Fruit fly (Drosophila melanogaster) whole organism, adult: ENCODE results near the gene CG43155.

Experiments used
- CG11617 ChIP-seq: fragments of 200-800 bp; sonication (Bioruptor generic); optimal IDR thresholded peaks from 2 replicates; lab custom pipeline; 2017; ENCODE audit warnings: mild to moderate bottlenecking, missing biosample characterization, missing genetic modification reagents, missing genetic modification characterization
- CG12768 ChIP-seq: fragments of 200-800 bp; sonication (Bioruptor generic); optimal IDR thresholded peaks from 2 replicates; lab custom pipeline; 2017; ENCODE audit warnings: missing biosample characterization, missing genetic modification characterization, mild to moderate bottlenecking, moderate library complexity, missing genetic modification reagents
- CG14711 ChIP-seq: fragments of 200-800 bp; sonication (Bioruptor generic); optimal IDR thresholded peaks from 2 replicates; lab custom pipeline; 2018; ENCODE audit warnings: missing biosample characterization, mild to moderate bottlenecking, missing genetic modification characterization, moderate library complexity
- CG1620 ChIP-seq: fragments of 200-800 bp; sonication (Bioruptor generic); optimal IDR thresholded peaks from 2 replicates; lab custom pipeline; 2016; ENCODE audit warnings: missing biosample characterization, missing genetic modification characterization
- CG33017 ChIP-seq: fragments of 200-800 bp; sonication (Bioruptor generic); optimal IDR thresholded peaks from 2 replicates; lab custom pipeline; 2018; ENCODE audit warnings: missing biosample characterization, mild to moderate bottlenecking, missing genetic modification characterization, moderate library complexity
- CG5204 ChIP-seq: fragments of 200-800 bp; sonication (Bioruptor generic); optimal IDR thresholded peaks from 2 replicates; lab custom pipeline; 2016; ENCODE audit warnings: missing biosample characterization, missing genetic modification characterization
- CG7045 ChIP-seq: fragments of 200-800 bp; sonication (Bioruptor generic); optimal IDR thresholded peaks from 2 replicates; lab custom pipeline; 2017; ENCODE audit warnings: missing biosample characterization, mild to moderate bottlenecking, missing genetic modification characterization
- CG7101 ChIP-seq: fragments of 200-800 bp; sonication (Bioruptor generic); optimal IDR thresholded peaks from 2 replicates; lab custom pipeline; 2018; ENCODE audit warnings: missing biosample characterization, mild to moderate bottlenecking, missing genetic modification characterization, moderate library complexity
- Clk ChIP-seq: fragments of 200-800 bp; sonication (Bioruptor generic); optimal IDR thresholded peaks from 2 replicates; lab custom pipeline; 2017; ENCODE audit warnings: missing biosample characterization, missing genetic modification characterization
- Crg-1 ChIP-seq: fragments of 200-800 bp; sonication (Bioruptor generic); optimal IDR thresholded peaks from 2 replicates; lab custom pipeline; 2016; ENCODE audit warnings: missing biosample characterization, missing genetic modification characterization
- Hr96 ChIP-seq: fragments of 200-800 bp; sonication (Bioruptor generic); optimal IDR thresholded peaks from 2 replicates; lab custom pipeline; 2016; ENCODE audit warnings: missing biosample characterization, missing genetic modification characterization
- Mnt ChIP-seq: fragments of 200-800 bp; sonication (Bioruptor generic); optimal IDR thresholded peaks from 2 replicates; lab custom pipeline; 2016; ENCODE audit warnings: missing biosample characterization, mild to moderate bottlenecking, missing genetic modification characterization
- bab1 ChIP-seq: fragments of 200-800 bp; sonication (Bioruptor generic); optimal IDR thresholded peaks from 3 replicates; lab custom pipeline; 2019; ENCODE audit warnings: missing biosample characterization, mild to moderate bottlenecking, missing genetic modification characterization, moderate library complexity
- cic ChIP-seq: fragments of 200-800 bp; sonication (Bioruptor generic); optimal IDR thresholded peaks from 2 replicates; lab custom pipeline; 2017; ENCODE audit warnings: missing biosample characterization, mild to moderate bottlenecking, missing genetic modification characterization, moderate library complexity
- cnc ChIP-seq, 2 experiments: fragments of >200 bp; optimal IDR thresholded peaks; 2 replicates each; lab custom pipeline; 2017
- kay ChIP-seq: fragments of 200-800 bp; sonication (Bioruptor generic); peaks from one replicate; lab custom pipeline; 2016; ENCODE audit warnings: missing biosample characterization, missing genetic modification characterization, borderline replicate concordance
- ovo ChIP-seq: fragments of 200-800 bp; sonication (Bioruptor generic); optimal IDR thresholded peaks from 2 replicates; lab custom pipeline; 2016; ENCODE audit warnings: missing biosample characterization, missing genetic modification characterization
- pad ChIP-seq: fragments of 200-800 bp; sonication (Bioruptor generic); optimal IDR thresholded peaks from 3 replicates; lab custom pipeline; 2017; ENCODE audit warnings: missing biosample characterization, missing genetic modification characterization, mild to moderate bottlenecking, moderate library complexity, missing genetic modification reagents
- tj ChIP-seq: fragments of 200-800 bp; sonication (Bioruptor generic); optimal IDR thresholded peaks from 3 replicates; lab custom pipeline; 2017; ENCODE audit warnings: missing biosample characterization, mild to moderate bottlenecking, missing genetic modification characterization, moderate library complexity
- toe ChIP-seq: fragments of 200-800 bp; sonication (Bioruptor generic); optimal IDR thresholded peaks from 2 replicates; lab custom pipeline; 2016; ENCODE audit warnings: missing biosample characterization, missing genetic modification characterization

The CG43155 gene

dm6 chrX:11446792-11447405 lies 12.7 kb upstream of the CG43155 start:
- TF ChIP-seq pad (GFP tag; lab: Kevin White, UChicago) (peak; percentile 85), ovo (GFP tag; lab: Kevin White, UChicago) (peak; percentile 8), bab1 (GFP tag; lab: Kevin White, UChicago) (peak; percentile 93), cnc (optimal IDR thresholded peaks at IDR 0.05; lab: Kevin White, UChicago) (no peak), cic (GFP tag; lab: Kevin White, UChicago) (peak; percentile 98), CG14711 (peak; percentile 92), CG5204 (GFP tag; lab: Kevin White, UChicago) (peak; percentile 71), CG1620 (GFP tag; lab: Kevin White, UChicago) (peak; percentile 86), CG11617 (peak; percentile 81), toe (peak; percentile 70), CG7045 (peak; percentile 66), Hr96 (GFP tag; lab: Kevin White, UChicago) (peak; percentile 91), Clk (GFP tag; lab: Kevin White, UChicago) (peak; percentile 35), Mnt (GFP tag; lab: Kevin White, UChicago) (peak; percentile 88), CG7101 (tag; lab: Kevin White, UChicago) (peak; percentile 97), CG12768 (GFP tag; lab: Kevin White, UChicago) (peak; percentile 83), kay (GFP tag; lab: Kevin White, UChicago) (no peak), Crg-1 (peak; percentile 89), CG33017 (tag; lab: Kevin White, UChicago) (peak; percentile 89), tj (GFP tag; lab: Kevin White, UChicago) (peak; percentile 99)

- TF ChIP-seq tj (GFP tag; lab: Kevin White, UChicago) (peak; percentile 17), CG11617 (no peak)
These were observed 10.9 kb upstream of the CG43155 start for dm6 chrX:11448637-11449036.

dm6 chrX:11449476-11450119 lies 10.0 kb upstream of the CG43155 start:
- no peak for TF ChIP-seq cnc (optimal IDR thresholded peaks at IDR 0.05; lab: Kevin White, UChicago)
- no peak for TF ChIP-seq kay (GFP tag; lab: Kevin White, UChicago)
- peak; percentile 62 for TF ChIP-seq cic (GFP tag; lab: Kevin White, UChicago)
- peak; percentile 74 for TF ChIP-seq CG33017 (tag; lab: Kevin White, UChicago)
- TF ChIP-seq CG7045 = peak; percentile 78
- TF ChIP-seq CG12768 (GFP tag; lab: Kevin White, UChicago) = peak; percentile 77
- peak; percentile 74 for TF ChIP-seq CG1620 (GFP tag; lab: Kevin White, UChicago)
- peak; percentile 86 for TF ChIP-seq CG7101 (tag; lab: Kevin White, UChicago)
- peak; percentile 75 for TF ChIP-seq CG5204 (GFP tag; lab: Kevin White, UChicago)
- peak; percentile 59 for TF ChIP-seq CG11617
- peak; percentile 46 for TF ChIP-seq Mnt (GFP tag; lab: Kevin White, UChicago)
- TF ChIP-seq Clk (GFP tag; lab: Kevin White, UChicago) = peak; percentile 20
- TF ChIP-seq tj (GFP tag; lab: Kevin White, UChicago) = peak; percentile 45
- TF ChIP-seq bab1 (GFP tag; lab: Kevin White, UChicago) = peak; percentile 75
- TF ChIP-seq ovo (GFP tag; lab: Kevin White, UChicago) = peak; percentile 43
- TF ChIP-seq pad (GFP tag; lab: Kevin White, UChicago) = peak; percentile 70
- peak; percentile 65 for TF ChIP-seq Crg-1
- peak; percentile 75 for TF ChIP-seq CG14711
- TF ChIP-seq Hr96 (GFP tag; lab: Kevin White, UChicago) = peak; percentile 81
- TF ChIP-seq toe = peak; percentile 50

- TF ChIP-seq Clk (GFP tag; lab: Kevin White, UChicago) = no peak
- TF ChIP-seq CG12768 (GFP tag; lab: Kevin White, UChicago) = no peak
- no peak for TF ChIP-seq CG7045
- no peak for TF ChIP-seq bab1 (GFP tag; lab: Kevin White, UChicago)
- TF ChIP-seq Mnt (GFP tag; lab: Kevin White, UChicago) = no peak
- TF ChIP-seq cnc (optimal IDR thresholded peaks at IDR 0.05; lab: Kevin White, UChicago) = no peak
- TF ChIP-seq tj (GFP tag; lab: Kevin White, UChicago) = no peak
- no peak for TF ChIP-seq pad (GFP tag; lab: Kevin White, UChicago)
- TF ChIP-seq CG5204 (GFP tag; lab: Kevin White, UChicago) = no peak
- no peak for TF ChIP-seq Hr96 (GFP tag; lab: Kevin White, UChicago)
- TF ChIP-seq CG33017 (tag; lab: Kevin White, UChicago) = no peak
- TF ChIP-seq cic (GFP tag; lab: Kevin White, UChicago) = no peak
- no peak for TF ChIP-seq ovo (GFP tag; lab: Kevin White, UChicago)
These were observed 9.2 kb upstream of the CG43155 start for dm6 chrX:11450406-11450805.

- peak; percentile 57 for TF ChIP-seq bab1 (GFP tag; lab: Kevin White, UChicago)
- no peak for TF ChIP-seq CG5204 (GFP tag; lab: Kevin White, UChicago)
These were observed 8.5 kb upstream of the CG43155 start for dm6 chrX:11451027-11451572.

dm6 chrX:11451630-11452029 lies 8.0 kb upstream of the CG43155 start:
- TF ChIP-seq bab1 (GFP tag; lab: Kevin White, UChicago) = peak; percentile 12
- TF ChIP-seq CG1620 (GFP tag; lab: Kevin White, UChicago) = no peak
- no peak for TF ChIP-seq kay (GFP tag; lab: Kevin White, UChicago)
